Fruit fly (Drosophila melanogaster) whole organism, adult: ENCODE results near the gene CG14102.
A peak's percentile ranks its signal among the peaks of the same experiment; 100 is the strongest.

Source experiments
- CG11617 ChIP-seq: fragments of 200-800 bp; sonication (Bioruptor generic); optimal IDR thresholded peaks from 2 replicates; lab custom pipeline; 2017; ENCODE audit warnings: mild to moderate bottlenecking, missing biosample characterization, missing genetic modification reagents, missing genetic modification characterization
- CG14711 ChIP-seq: fragments of 200-800 bp; sonication (Bioruptor generic); optimal IDR thresholded peaks from 2 replicates; lab custom pipeline; 2018; ENCODE audit warnings: missing biosample characterization, mild to moderate bottlenecking, missing genetic modification characterization, moderate library complexity
- CG1620 ChIP-seq: fragments of 200-800 bp; sonication (Bioruptor generic); optimal IDR thresholded peaks from 2 replicates; lab custom pipeline; 2016; ENCODE audit warnings: missing biosample characterization, missing genetic modification characterization
- CG7045 ChIP-seq: fragments of 200-800 bp; sonication (Bioruptor generic); optimal IDR thresholded peaks from 2 replicates; lab custom pipeline; 2017; ENCODE audit warnings: missing biosample characterization, mild to moderate bottlenecking, missing genetic modification characterization
- CG7101 ChIP-seq: fragments of 200-800 bp; sonication (Bioruptor generic); optimal IDR thresholded peaks from 2 replicates; lab custom pipeline; 2018; ENCODE audit warnings: missing biosample characterization, mild to moderate bottlenecking, missing genetic modification characterization, moderate library complexity
- Clk ChIP-seq: fragments of 200-800 bp; sonication (Bioruptor generic); optimal IDR thresholded peaks from 2 replicates; lab custom pipeline; 2017; ENCODE audit warnings: missing biosample characterization, missing genetic modification characterization
- Crg-1 ChIP-seq: fragments of 200-800 bp; sonication (Bioruptor generic); optimal IDR thresholded peaks from 2 replicates; lab custom pipeline; 2016; ENCODE audit warnings: missing biosample characterization, missing genetic modification characterization
- bab1 ChIP-seq: fragments of 200-800 bp; sonication (Bioruptor generic); optimal IDR thresholded peaks from 3 replicates; lab custom pipeline; 2019; ENCODE audit warnings: missing biosample characterization, mild to moderate bottlenecking, missing genetic modification characterization, moderate library complexity
- cnc ChIP-seq, 2 experiments: fragments of >200 bp; optimal IDR thresholded peaks; 2 replicates each; lab custom pipeline; 2017
- kay ChIP-seq: fragments of 200-800 bp; sonication (Bioruptor generic); peaks from one replicate; lab custom pipeline; 2016; ENCODE audit warnings: missing biosample characterization, missing genetic modification characterization, borderline replicate concordance
- pad ChIP-seq: fragments of 200-800 bp; sonication (Bioruptor generic); optimal IDR thresholded peaks from 3 replicates; lab custom pipeline; 2017; ENCODE audit warnings: missing biosample characterization, missing genetic modification characterization, mild to moderate bottlenecking, moderate library complexity, missing genetic modification reagents

- no peak for TF ChIP-seq kay (GFP tag; lab: Kevin White, UChicago)
- no peak for TF ChIP-seq bab1 (GFP tag; lab: Kevin White, UChicago)
- no peak for TF ChIP-seq CG7045 (GFP tag; lab: Kevin White, UChicago)
- no peak for TF ChIP-seq pad (GFP tag; lab: Kevin White, UChicago)
- TF ChIP-seq CG1620: no peak
- TF ChIP-seq Crg-1 (GFP tag; lab: Kevin White, UChicago): no peak
- TF ChIP-seq CG7101 (tag; lab: Kevin White, UChicago): no peak
- no peak for TF ChIP-seq cnc (optimal IDR thresholded peaks at IDR 0.05; lab: Kevin White, UChicago)
- no peak for TF ChIP-seq CG11617 (GFP tag; lab: Kevin White, UChicago)
- TF ChIP-seq Clk (GFP tag; lab: Kevin White, UChicago): no peak
- TF ChIP-seq CG14711 (tag; lab: Kevin White, UChicago): peak; percentile 91
Observed at dm6 chr3L:19792717-19793437, 8.2 kb downstream of the CG14102 start.
